Worm (Caenorhabditis elegans) whole organism, L4 larva: ENCODE data around the gene cwf-19L2.

Source experiments
- F10B5.3 ChIP-seq: sonication (generic microtip); optimal IDR thresholded peaks from 2 replicates; lab custom pipeline; 2016; ENCODE audit warnings: mild to moderate bottlenecking, missing genetic modification characterization, missing compliant biosample characterization
- aly-2 ChIP-seq: sonication (generic microtip); optimal IDR thresholded peaks from 2 replicates; lab custom pipeline; 2018; ENCODE audit warnings: missing biosample characterization, missing genetic modification characterization
- ama-1 ChIP-seq: fragments of 150-350 bp; optimal IDR thresholded peaks from 2 replicates; lab custom pipeline; 2014; ENCODE audit warnings: inconsistent platforms, mixed read lengths
- egl-27 ChIP-seq: sonication (generic microtip); optimal IDR thresholded peaks from 3 replicates; lab custom pipeline; 2017; ENCODE audit warnings: missing biosample characterization, missing genetic modification reagents, missing genetic modification characterization
- lin-13 ChIP-seq: fragments of 150-350 bp; optimal IDR thresholded peaks from 2 replicates; lab custom pipeline; 2014; ENCODE audit warnings: missing biosample characterization, missing genetic modification reagents, missing genetic modification characterization
- mdl-1 ChIP-seq, 2 experiments: fragments of 150-350 bp in 1 of 2; sonication (generic microtip) in 1 of 2; optimal IDR thresholded peaks; 2 replicates each; lab custom pipeline; 2014 to 2017; ENCODE audit warnings: missing biosample characterization in 2 of 2, missing genetic modification characterization in 2 of 2
- mdt-29 ChIP-seq: fragments of 200-800 bp; sonication (Bioruptor generic); IDR thresholded peaks from 2 replicates; pipeline ENCODE4 v1.3.6; 2022; ENCODE audit warnings: missing genetic modification reagents, missing genetic modification characterization, missing compliant biosample characterization
- mep-1 ChIP-seq: fragments of 150-350 bp; sonication (generic microtip); optimal IDR thresholded peaks from 3 replicates; lab custom pipeline; 2014; ENCODE audit warnings: missing biosample characterization, missing genetic modification characterization
- nhr-25 ChIP-seq: sonication (generic microtip); optimal IDR thresholded peaks from 2 replicates; lab custom pipeline; 2017; ENCODE audit warnings: missing genetic modification characterization, mild to moderate bottlenecking, missing compliant biosample characterization, antibody characterized with exemption, moderate library complexity, borderline replicate concordance; ENCODE audit not compliant: insufficient read depth
- nhr-28 ChIP-seq: fragments of 150-350 bp; optimal IDR thresholded peaks from 2 replicates; lab custom pipeline; 2014; ENCODE audit warnings: missing biosample characterization, missing genetic modification characterization
- nhr-76 ChIP-seq: fragments of 150-350 bp; optimal IDR thresholded peaks from 2 replicates; lab custom pipeline; 2014; ENCODE audit warnings: missing biosample characterization, missing genetic modification characterization
- nhr-77 ChIP-seq: fragments of 150-350 bp; optimal IDR thresholded peaks from 2 replicates; lab custom pipeline; 2014; ENCODE audit warnings: missing biosample characterization, missing genetic modification characterization
- zag-1 ChIP-seq: fragments of 150-350 bp; optimal IDR thresholded peaks from 2 replicates; lab custom pipeline; 2014; ENCODE audit warnings: missing biosample characterization, missing genetic modification characterization
- ztf-11 ChIP-seq: fragments of 150-350 bp; optimal IDR thresholded peaks from 2 replicates; lab custom pipeline; 2014; ENCODE audit warnings: missing biosample characterization, missing genetic modification characterization

ce11 chrIII:7347049-7347448 lies 53.6 kb downstream of the cwf-19L2 start, which contains the start of gene F08F8.7:
- TF ChIP-seq egl-27 (tag; lab: Kevin White, UChicago) (no peak), mdl-1 (tag; optimal IDR thresholded peaks at IDR 0.05; lab: Kevin White, UChicago) (no peak), mep-1 (tag; lab: Kevin White, UChicago) (no peak), mdt-29 (GFP tag; lab: Robert Waterston, UW) (no peak), ama-1 (no peak), aly-2 (no peak), lin-13 (GFP tag; lab: Kevin White, UChicago) (no peak), zag-1 (no peak), ztf-11 (tag; lab: Kevin White, UChicago) (no peak), nhr-76 (tag; lab: Kevin White, UChicago) (no peak), nhr-25 (no peak), nhr-28 (tag; lab: Kevin White, UChicago) (no peak), F10B5.3 (no peak), nhr-77 (tag; lab: Kevin White, UChicago) (no peak)
